Comparison of ENCODE assay signal across 1 fruit fly cellular context in genomic region chr3R:26258384-26258819, dm6.
A peak's percentile ranks its signal among the peaks of the same experiment; 100 is the strongest.
TF ChIP-seq lines count a peak whose summit lies in the region.

No protein-coding gene starts in this region.

TF ChIP-seq in whole organism, embryonic, 481 proteins besides CTCF, POLR2A, EP300 and RAD21 (continued from another document):
- TF ChIP-seq toy (GFP tag; IDR thresholded peaks at IDR 0.05; lab: Robert Waterston, UW) (no peak), CG9215 (GFP tag; IDR thresholded peaks at IDR 0.05; lab: Robert Waterston, UW) (no peak), Sox102F (GFP tag; optimal IDR thresholded peaks at IDR 0.05; lab: Kevin White, UChicago) (no peak), sim (GFP tag; IDR thresholded peaks at IDR 0.05; lab: Robert Waterston, UW) (no peak), z (GFP tag; IDR thresholded peaks at IDR 0.05; lab: Robert Waterston, UW) (no peak), vvl (GFP tag; IDR thresholded peaks at IDR 0.05; lab: Robert Waterston, UW) (peak; percentile 34), tgo (GFP tag; IDR thresholded peaks at IDR 0.05; lab: Robert Waterston, UW) (no peak; the same call in 2 of the 3 replicates), chinmo (GFP tag; IDR thresholded peaks at IDR 0.05; lab: Robert Waterston, UW; ENCODE audit: partially characterized antibody) (peak; percentile 49; the same call in 1 of the 4 replicates), ewg (GFP tag; optimal IDR thresholded peaks at IDR 0.05; lab: Kevin White, UChicago) (peak; percentile 37), CG3726 (GFP tag; IDR thresholded peaks at IDR 0.05; lab: Robert Waterston, UW) (no peak), CG33557 (GFP tag; optimal IDR thresholded peaks at IDR 0.05; lab: Kevin White, UChicago) (no peak), CG8089 (GFP tag; optimal IDR thresholded peaks at IDR 0.05; lab: Kevin White, UChicago) (no peak), tll (GFP tag; optimal IDR thresholded peaks at IDR 0.05; lab: Kevin White, UChicago) (no peak), pan (optimal IDR thresholded peaks at IDR 0.05; lab: Kevin White, UChicago) (no peak), pan (GFP tag; optimal IDR thresholded peaks at IDR 0.05 in 1 of 2, IDR thresholded peaks at IDR 0.05 in 1 of 2) (no peak), CG30020 (tag; optimal IDR thresholded peaks at IDR 0.05; lab: Kevin White, UChicago) (no peak), eyg (GFP tag; optimal IDR thresholded peaks at IDR 0.05; lab: Kevin White, UChicago) (no peak), Gug (GFP tag; IDR thresholded peaks at IDR 0.05; lab: Robert Waterston, UW) (no peak), ase (GFP tag; IDR thresholded peaks at IDR 0.05; lab: Robert Waterston, UW) (no peak), CG15269 (tag; optimal IDR thresholded peaks at IDR 0.05; lab: Kevin White, UChicago) (peak; percentile 12), Xbp1 (GFP tag; optimal IDR thresholded peaks at IDR 0.05; lab: Kevin White, UChicago) (no peak), en (GFP tag; optimal IDR thresholded peaks at IDR 0.05; lab: Kevin White, UChicago) (no peak), sna (GFP tag; IDR thresholded peaks at IDR 0.05; lab: Robert Waterston, UW; ENCODE audit: partially characterized antibody) (no peak), CG13894 (tag; optimal IDR thresholded peaks at IDR 0.05; lab: Kevin White, UChicago) (no peak), Dll (GFP tag; IDR thresholded peaks at IDR 0.05; lab: Robert Waterston, UW; ENCODE audit: partially characterized antibody) (no peak), CG16813 (GFP tag; IDR thresholded peaks at IDR 0.05; lab: Robert Waterston, UW; ENCODE audit: partially characterized antibody) (no peak), emc (GFP tag; optimal IDR thresholded peaks at IDR 0.05; lab: Kevin White, UChicago) (no peak), CG13424 (tag; optimal IDR thresholded peaks at IDR 0.05; lab: Kevin White, UChicago) (no peak), dan (GFP tag; IDR thresholded peaks at IDR 0.05; lab: Robert Waterston, UW) (no peak), CG4854 (GFP tag; optimal IDR thresholded peaks at IDR 0.05; lab: Kevin White, UChicago) (no peak), crp (GFP tag; optimal IDR thresholded peaks at IDR 0.05; lab: Kevin White, UChicago) (peak in 1 of 2 experiments; percentile 59), CG3281 (GFP tag; optimal IDR thresholded peaks at IDR 0.05; lab: Kevin White, UChicago) (peak; percentile 6), Xrp1 (GFP tag; IDR thresholded peaks at IDR 0.05; lab: Robert Waterston, UW) (no peak), onecut (GFP tag; IDR thresholded peaks at IDR 0.05; lab: Robert Waterston, UW) (no peak), CG8765 (GFP tag; IDR thresholded peaks at IDR 0.05; lab: Robert Waterston, UW) (no peak), ftz-f1 (GFP tag; optimal IDR thresholded peaks at IDR 0.05; lab: Kevin White, UChicago) (no peak), CG12299 (tag; optimal IDR thresholded peaks at IDR 0.05; lab: Kevin White, UChicago) (no peak), CG10565 (GFP tag; optimal IDR thresholded peaks at IDR 0.05; lab: Kevin White, UChicago) (no peak), sd (tag; optimal IDR thresholded peaks at IDR 0.05; lab: Kevin White, UChicago) (no peak), so (GFP tag; IDR thresholded peaks at IDR 0.05; lab: Robert Waterston, UW) (no peak), crc (GFP tag; optimal IDR thresholded peaks at IDR 0.05; lab: Kevin White, UChicago) (no peak), Meics (GFP tag; optimal IDR thresholded peaks at IDR 0.05; lab: Kevin White, UChicago) (peak; percentile 0), CG13624 (GFP tag; optimal IDR thresholded peaks at IDR 0.05; lab: Kevin White, UChicago) (no peak), da (GFP tag; optimal IDR thresholded peaks at IDR 0.05; lab: Kevin White, UChicago) (no peak), vfl (GFP tag; optimal IDR thresholded peaks at IDR 0.05; lab: Kevin White, UChicago) (no peak), lab (GFP tag; optimal IDR thresholded peaks at IDR 0.05; lab: Kevin White, UChicago) (peak; percentile 27), D19A (tag; optimal IDR thresholded peaks at IDR 0.05; lab: Kevin White, UChicago) (peak; percentile 35), CG6791 (GFP tag; IDR thresholded peaks at IDR 0.05; lab: Robert Waterston, UW; ENCODE audit: partially characterized antibody) (no peak), scrt (GFP tag; optimal IDR thresholded peaks at IDR 0.05; lab: Kevin White, UChicago) (no peak), CG7987 (GFP tag; optimal IDR thresholded peaks at IDR 0.05; lab: Kevin White, UChicago) (peak; percentile 87), CG5953 (GFP tag; IDR thresholded peaks at IDR 0.05; lab: Robert Waterston, UW) (no peak), Rfx (GFP tag; IDR thresholded peaks at IDR 0.05; lab: Robert Waterston, UW) (peak; percentile 27; the same call in 1 of the 2 replicates), E2f1 (GFP tag; IDR thresholded peaks at IDR 0.05; lab: Robert Waterston, UW) (0 out of 2 replicates have a peak, but pooled peaks have one; percentile 15), yki (optimal IDR thresholded peaks at IDR 0.05; lab: Kevin White, UChicago) (no peak), ATbp (GFP tag; optimal IDR thresholded peaks at IDR 0.05; lab: Kevin White, UChicago) (no peak), CG2712 (tag; optimal IDR thresholded peaks at IDR 0.05; lab: Kevin White, UChicago) (no peak), wor (GFP tag; IDR thresholded peaks at IDR 0.05; lab: Robert Waterston, UW) (no peak), cwo (GFP tag; optimal IDR thresholded peaks at IDR 0.05; lab: Kevin White, UChicago) (peak; percentile 57), CG18476 (GFP tag; optimal IDR thresholded peaks at IDR 0.05; lab: Kevin White, UChicago) (no peak), p53 (GFP tag; optimal IDR thresholded peaks at IDR 0.05; lab: Kevin White, UChicago) (no peak), sqz (GFP tag; optimal IDR thresholded peaks at IDR 0.05; lab: Kevin White, UChicago) (peak; percentile 80), Elba2 (GFP tag; optimal IDR thresholded peaks at IDR 0.05; lab: Kevin White, UChicago) (no peak), Dip3 (GFP tag; optimal IDR thresholded peaks at IDR 0.05; lab: Kevin White, UChicago) (no peak), grn (GFP tag; optimal IDR thresholded peaks at IDR 0.05; lab: Kevin White, UChicago) (peak; percentile 26), CG15479 (GFP tag; optimal IDR thresholded peaks at IDR 0.05; lab: Kevin White, UChicago) (no peak), CG32532 (GFP tag; IDR thresholded peaks at IDR 0.05; lab: Robert Waterston, UW) (peak; percentile 8; the same call in 1 of the 2 replicates), chif (GFP tag; optimal IDR thresholded peaks at IDR 0.05; lab: Kevin White, UChicago) (no peak), fru (optimal IDR thresholded peaks at IDR 0.05; lab: Kevin White, UChicago) (no peak), CG4328 (GFP tag; optimal IDR thresholded peaks at IDR 0.05; lab: Kevin White, UChicago) (no peak), CG9609 (GFP tag; optimal IDR thresholded peaks at IDR 0.05; lab: Kevin White, UChicago) (no peak), CG34422 (GFP tag; IDR thresholded peaks at IDR 0.05; lab: Robert Waterston, UW) (0 out of 3 replicates have a peak, but pooled peaks have one; percentile 14), Fer3 (tag; optimal IDR thresholded peaks at IDR 0.05; lab: Kevin White, UChicago) (no peak), CG3838 (GFP tag; optimal IDR thresholded peaks at IDR 0.05; lab: Kevin White, UChicago) (no peak), Mad (GFP tag; optimal IDR thresholded peaks at IDR 0.05; lab: Kevin White, UChicago) (no peak), jigr1 (GFP tag; IDR thresholded peaks at IDR 0.05; lab: Robert Waterston, UW) (no peak), CG18011 (GFP tag; optimal IDR thresholded peaks at IDR 0.05; lab: Kevin White, UChicago) (no peak), az2 (GFP tag; optimal IDR thresholded peaks at IDR 0.05; lab: Kevin White, UChicago) (no peak), CG17568 (GFP tag; optimal IDR thresholded peaks at IDR 0.05; lab: Kevin White, UChicago) (no peak), cato (GFP tag; optimal IDR thresholded peaks at IDR 0.05; lab: Kevin White, UChicago; ENCODE audit: borderline replicate concordance) (no peak), NFAT (GFP tag; IDR thresholded peaks at IDR 0.05; lab: Robert Waterston, UW) (no peak), fd96Cb (tag; optimal IDR thresholded peaks at IDR 0.05; lab: Kevin White, UChicago) (no peak), CG17359 (tag; optimal IDR thresholded peaks at IDR 0.05; lab: Kevin White, UChicago) (peak; percentile 26), CG11696 (GFP tag; IDR thresholded peaks at IDR 0.05; lab: Robert Waterston, UW) (no peak), gem (tag; optimal IDR thresholded peaks at IDR 0.05; lab: Kevin White, UChicago) (peak; percentile 29), ERR (GFP tag; optimal IDR thresholded peaks at IDR 0.05; lab: Kevin White, UChicago) (no peak), CG1647 (GFP tag; optimal IDR thresholded peaks at IDR 0.05; lab: Kevin White, UChicago) (no peak), Med (GFP tag; lab: Kevin White, UChicago) (peak; percentile 32), ara (GFP tag; IDR thresholded peaks at IDR 0.05; lab: Robert Waterston, UW) (no peak), Nf-YC (tag; optimal IDR thresholded peaks at IDR 0.05; lab: Kevin White, UChicago) (peak; percentile 5), Optix (GFP tag; IDR thresholded peaks at IDR 0.05; lab: Robert Waterston, UW) (no peak), CG7556 (GFP tag; optimal IDR thresholded peaks at IDR 0.05; lab: Kevin White, UChicago) (no peak), Gsc (GFP tag; IDR thresholded peaks at IDR 0.05; lab: Robert Waterston, UW) (no peak), CG12104 (GFP tag; optimal IDR thresholded peaks at IDR 0.05; lab: Kevin White, UChicago) (no peak), eve (GFP tag; optimal IDR thresholded peaks at IDR 0.05; lab: Kevin White, UChicago) (peak in 1 of 2 experiments; percentile 64), CG15514 (GFP tag; optimal IDR thresholded peaks at IDR 0.05; lab: Kevin White, UChicago) (peak; percentile 23), Usf (GFP tag; optimal IDR thresholded peaks at IDR 0.05; lab: Kevin White, UChicago) (no peak), CG14860 (GFP tag; IDR thresholded peaks at IDR 0.05; lab: Robert Waterston, UW; ENCODE audit: partially characterized antibody) (no peak), D19B (GFP tag; optimal IDR thresholded peaks at IDR 0.05; lab: Kevin White, UChicago) (no peak), CG9876 (GFP tag; optimal IDR thresholded peaks at IDR 0.05; lab: Kevin White, UChicago) (no peak), dmrt11E (tag; optimal IDR thresholded peaks at IDR 0.05; lab: Kevin White, UChicago) (no peak), CG6175 (GFP tag; IDR thresholded peaks at IDR 0.05; lab: Robert Waterston, UW) (no peak), bowl (GFP tag; IDR thresholded peaks at IDR 0.05; lab: Robert Waterston, UW) (no peak), Doc3 (GFP tag; IDR thresholded peaks at IDR 0.05; lab: Robert Waterston, UW; ENCODE audit: partially characterized antibody) (no peak), CG4707 (GFP tag; optimal IDR thresholded peaks at IDR 0.05; lab: Kevin White, UChicago) (no peak), CG13296 (GFP tag; optimal IDR thresholded peaks at IDR 0.05; lab: Kevin White, UChicago) (no peak)
